Fruit fly (Drosophila melanogaster) whole organism, embryonic: Measurements from ENCODE around the gene CG4338.

Source experiments
- Ada2b ChIP-seq: fragments of 200-800 bp; sonication (Bioruptor generic); IDR thresholded peaks from 2 replicates; pipeline ENCODE4 v1.3.6; 2022; ENCODE audit warnings: missing biosample characterization, missing genetic modification characterization
- Bteb2 ChIP-seq: fragments of 200-800 bp; sonication (Bioruptor generic); optimal IDR thresholded peaks from 2 replicates; lab custom pipeline; 2016; ENCODE audit warnings: missing biosample characterization, missing genetic modification characterization
- CG11093 ChIP-seq: fragments of 200-800 bp; sonication (Bioruptor generic); IDR thresholded peaks from 3 replicates; pipeline ENCODE4 v1.3.6; 2022; ENCODE audit warnings: missing biosample characterization, missing genetic modification characterization
- CG11398 ChIP-seq: fragments of 200-800 bp; sonication (Bioruptor generic); optimal IDR thresholded peaks from 2 replicates; lab custom pipeline; 2016; ENCODE audit warnings: missing biosample characterization, missing genetic modification characterization
- CG12744 ChIP-seq: fragments of 200-800 bp; sonication (Bioruptor generic); optimal IDR thresholded peaks from 2 replicates; lab custom pipeline; 2016; ENCODE audit warnings: missing biosample characterization, missing genetic modification characterization
- CG13296 ChIP-seq: fragments of 200-800 bp; sonication (Bioruptor generic); optimal IDR thresholded peaks from 3 replicates; lab custom pipeline; 2018; ENCODE audit warnings: missing biosample characterization, mild to moderate bottlenecking, missing genetic modification characterization
- CG13424 ChIP-seq: fragments of 200-800 bp; sonication (Bioruptor generic); optimal IDR thresholded peaks from 2 replicates; lab custom pipeline; 2019; ENCODE audit warnings: missing biosample characterization, mild to moderate bottlenecking, missing genetic modification characterization, moderate library complexity
- CG13775 ChIP-seq: fragments of 200-800 bp; sonication (Bioruptor generic); optimal IDR thresholded peaks from 3 replicates; lab custom pipeline; 2017; ENCODE audit warnings: missing biosample characterization, mild to moderate bottlenecking, missing genetic modification characterization
- CG13894 ChIP-seq: fragments of 200-800 bp; sonication (Bioruptor generic); optimal IDR thresholded peaks from 3 replicates; lab custom pipeline; 2018; ENCODE audit warnings: missing biosample characterization, mild to moderate bottlenecking, missing genetic modification characterization, moderate library complexity
- CG16863 ChIP-seq: fragments of 200-800 bp; sonication (Bioruptor generic); optimal IDR thresholded peaks from 3 replicates; lab custom pipeline; 2016; ENCODE audit warnings: missing biosample characterization, missing genetic modification characterization
- CG17328 ChIP-seq: fragments of 200-800 bp; sonication (Bioruptor generic); IDR thresholded peaks from 2 replicates; pipeline ENCODE4 v1.3.6; 2022; ENCODE audit warnings: missing biosample characterization, missing genetic modification characterization
- CG17912 ChIP-seq: fragments of 200-800 bp; sonication (Bioruptor generic); optimal IDR thresholded peaks from 2 replicates; lab custom pipeline; 2018; ENCODE audit warnings: missing biosample characterization, mild to moderate bottlenecking, missing genetic modification characterization
- CG2120 ChIP-seq: fragments of 200-800 bp; sonication (Bioruptor generic); optimal IDR thresholded peaks from 3 replicates; lab custom pipeline; 2016; ENCODE audit warnings: missing biosample characterization, missing genetic modification characterization
- CG2678 ChIP-seq: fragments of 200-800 bp; sonication (Bioruptor generic); optimal IDR thresholded peaks from 3 replicates; lab custom pipeline; 2019; ENCODE audit warnings: missing biosample characterization, mild to moderate bottlenecking, missing genetic modification characterization, moderate library complexity
- CG32767 ChIP-seq: fragments of 200-800 bp; sonication (Bioruptor generic); IDR thresholded peaks from 2 replicates; pipeline ENCODE4 v1.3.6; 2022; ENCODE audit warnings: missing biosample characterization, missing genetic modification characterization
- CG34224 ChIP-seq: fragments of 200-800 bp; sonication (Bioruptor generic); IDR thresholded peaks from 3 replicates; pipeline ENCODE4 v1.3.6; 2022; ENCODE audit warnings: missing biosample characterization, missing genetic modification characterization; ENCODE audit not compliant: partially characterized antibody
- CG6813 ChIP-seq: fragments of 200-800 bp; sonication (Bioruptor generic); optimal IDR thresholded peaks from 2 replicates; lab custom pipeline; 2017; ENCODE audit warnings: missing biosample characterization, missing genetic modification characterization, mild to moderate bottlenecking, moderate library complexity, missing genetic modification reagents
- CG7357 ChIP-seq: fragments of 200-800 bp; sonication (Bioruptor generic); IDR thresholded peaks from 3 replicates; pipeline ENCODE4 v1.3.6; 2022; ENCODE audit warnings: missing biosample characterization, missing genetic modification characterization
- CG7786 ChIP-seq: fragments of 200-800 bp; sonication (Bioruptor generic); optimal IDR thresholded peaks from 2 replicates; lab custom pipeline; 2016; ENCODE audit warnings: missing biosample characterization, missing genetic modification characterization
- CG7963 ChIP-seq: fragments of 200-800 bp; sonication (Bioruptor generic); IDR thresholded peaks from 3 replicates; pipeline ENCODE4 v1.3.6; 2022; ENCODE audit warnings: missing biosample characterization, missing genetic modification characterization; ENCODE audit not compliant: partially characterized antibody
- Gug ChIP-seq: fragments of 200-800 bp; sonication (Bioruptor generic); IDR thresholded peaks from 4 replicates; pipeline ENCODE4 v1.3.6; 2022; ENCODE audit warnings: missing biosample characterization, missing genetic modification characterization
- H15 ChIP-seq: fragments of 200-800 bp; sonication (Bioruptor generic); IDR thresholded peaks from 3 replicates; pipeline ENCODE4 v1.3.6; 2022; ENCODE audit warnings: missing biosample characterization, missing genetic modification characterization
- HLH4C ChIP-seq: fragments of 200-800 bp; sonication (Bioruptor generic); IDR thresholded peaks from 3 replicates; pipeline ENCODE4 v1.3.6; 2022; ENCODE audit warnings: missing biosample characterization, missing genetic modification characterization; ENCODE audit not compliant: partially characterized antibody
- HmgD ChIP-seq: fragments of 200-800 bp; sonication (Bioruptor generic); optimal IDR thresholded peaks from 3 replicates; lab custom pipeline; 2016; ENCODE audit warnings: missing biosample characterization, missing genetic modification characterization
- HmgZ ChIP-seq: fragments of 200-800 bp; sonication (Bioruptor generic); optimal IDR thresholded peaks from 2 replicates; lab custom pipeline; 2018; ENCODE audit warnings: missing biosample characterization, mild to moderate bottlenecking, missing genetic modification characterization
- Hr78 ChIP-seq, 2 experiments: fragments of 200-800 bp in 1 of 2; fragments of >200 bp in 1 of 2; sonication (Bioruptor generic) in 1 of 2; optimal IDR thresholded peaks; 2 replicates each; lab custom pipeline; 2017 to 2019; ENCODE audit warnings: missing biosample characterization in 2 of 2, missing genetic modification characterization in 2 of 2, mild to moderate bottlenecking in 1 of 2, moderate library complexity in 1 of 2
- Lhr ChIP-seq: fragments of 200-800 bp; sonication (Bioruptor generic); optimal IDR thresholded peaks from 3 replicates; lab custom pipeline; 2017; ENCODE audit warnings: mild to moderate bottlenecking, missing biosample characterization, missing genetic modification reagents, missing genetic modification characterization
- MBD-R2 ChIP-seq: fragments of 200-800 bp; sonication (Bioruptor generic); IDR thresholded peaks from 2 replicates; pipeline ENCODE4 v1.3.6; 2022; ENCODE audit warnings: missing biosample characterization, missing genetic modification characterization
- MTF-1 ChIP-seq: fragments of 200-800 bp; sonication (Bioruptor generic); optimal IDR thresholded peaks from 2 replicates; lab custom pipeline; 2018; ENCODE audit warnings: missing biosample characterization, mild to moderate bottlenecking, missing genetic modification characterization, borderline replicate concordance
- Neu2 ChIP-seq: fragments of 200-800 bp; sonication (Bioruptor generic); optimal IDR thresholded peaks from 3 replicates; lab custom pipeline; 2016; ENCODE audit warnings: missing biosample characterization, missing genetic modification characterization, borderline replicate concordance
- Oli ChIP-seq: fragments of 200-800 bp; sonication (Bioruptor generic); optimal IDR thresholded peaks from 2 replicates; lab custom pipeline; 2018; ENCODE audit warnings: missing biosample characterization, mild to moderate bottlenecking, missing genetic modification characterization, moderate library complexity
- Pdp1 ChIP-seq, 2 experiments: fragments of 200-800 bp; sonication (Bioruptor generic); optimal IDR thresholded peaks; 3 replicates each; lab custom pipeline; 2016; ENCODE audit warnings: missing biosample characterization in 2 of 2, missing genetic modification characterization in 2 of 2, mild to moderate bottlenecking in 1 of 2, moderate library complexity in 1 of 2
- Sry-δ ChIP-seq: fragments of 200-800 bp; sonication (Bioruptor generic); optimal IDR thresholded peaks from 2 replicates; lab custom pipeline; 2016; ENCODE audit warnings: missing biosample characterization, missing genetic modification characterization
- ase ChIP-seq: fragments of 200-800 bp; sonication (Bioruptor generic); IDR thresholded peaks from 3 replicates; pipeline ENCODE4 v1.3.6; 2022; ENCODE audit warnings: missing biosample characterization, missing genetic modification characterization
- bab2 ChIP-seq: fragments of 200-800 bp; sonication (Bioruptor generic); optimal IDR thresholded peaks from 2 replicates; lab custom pipeline; 2016; ENCODE audit warnings: missing biosample characterization, missing genetic modification characterization
- corto ChIP-seq: fragments of 200-800 bp; sonication (Bioruptor generic); optimal IDR thresholded peaks from 2 replicates; lab custom pipeline; 2016; ENCODE audit warnings: missing biosample characterization, mild to moderate bottlenecking, missing genetic modification characterization, moderate library complexity
- en ChIP-seq: fragments of 200-800 bp; sonication (Bioruptor generic); optimal IDR thresholded peaks from 2 replicates; lab custom pipeline; 2016; ENCODE audit warnings: missing biosample characterization, missing genetic modification characterization
- gcm2 ChIP-seq: fragments of 200-800 bp; sonication (Bioruptor generic); optimal IDR thresholded peaks from 2 replicates; lab custom pipeline; 2016; ENCODE audit warnings: missing biosample characterization, missing genetic modification characterization
- gsb ChIP-seq: fragments of 200-800 bp; sonication (Bioruptor generic); IDR thresholded peaks from 2 replicates; pipeline ENCODE4 v1.3.6; 2022; ENCODE audit warnings: missing biosample characterization, missing genetic modification characterization
- hth ChIP-seq: fragments of >200 bp; optimal IDR thresholded peaks from 2 replicates; lab custom pipeline; 2017; ENCODE audit warnings: inconsistent platforms
- lmd ChIP-seq: fragments of 200-800 bp; sonication (Bioruptor generic); IDR thresholded peaks from 2 replicates; pipeline ENCODE4 v1.3.6; 2022; ENCODE audit warnings: missing biosample characterization, missing genetic modification characterization
- lola ChIP-seq, 3 experiments: fragments of >200 bp in 2 of 3; fragments of 200-800 bp in 1 of 3; sonication (Bioruptor generic) in 1 of 3; optimal IDR thresholded peaks; 2 replicates each; lab custom pipeline; 2017 to 2019; ENCODE audit warnings: missing biosample characterization in 3 of 3, missing genetic modification characterization in 3 of 3, mild to moderate bottlenecking in 1 of 3, moderate library complexity in 1 of 3
- nau ChIP-seq: fragments of 200-800 bp; sonication (Bioruptor generic); optimal IDR thresholded peaks from 3 replicates; lab custom pipeline; 2017; ENCODE audit warnings: missing biosample characterization, mild to moderate bottlenecking, missing genetic modification characterization, missing genetic modification reagents
- nerfin-2 ChIP-seq: fragments of 200-800 bp; sonication (Bioruptor generic); IDR thresholded peaks from 2 replicates; pipeline ENCODE4 v1.3.6; 2022; ENCODE audit warnings: missing biosample characterization, missing genetic modification characterization; ENCODE audit not compliant: partially characterized antibody
- peb ChIP-seq: fragments of 200-800 bp; sonication (Bioruptor generic); IDR thresholded peaks from 2 replicates; pipeline ENCODE4 v1.3.6; 2022; ENCODE audit warnings: missing biosample characterization, missing genetic modification characterization
- psq ChIP-seq: fragments of 200-800 bp; sonication (Bioruptor generic); optimal IDR thresholded peaks from 2 replicates; lab custom pipeline; 2017; ENCODE audit warnings: missing biosample characterization, missing genetic modification characterization
- ranshi ChIP-seq: fragments of 200-800 bp; sonication (Bioruptor generic); IDR thresholded peaks from 2 replicates; pipeline ENCODE4 v1.3.6; 2022; ENCODE audit warnings: missing biosample characterization, missing genetic modification characterization
- salm ChIP-seq: fragments of 200-800 bp; sonication (Bioruptor generic); optimal IDR thresholded peaks from 2 replicates; lab custom pipeline; 2018; ENCODE audit warnings: missing biosample characterization, mild to moderate bottlenecking, missing genetic modification characterization

Gene CG4338

DNA sequence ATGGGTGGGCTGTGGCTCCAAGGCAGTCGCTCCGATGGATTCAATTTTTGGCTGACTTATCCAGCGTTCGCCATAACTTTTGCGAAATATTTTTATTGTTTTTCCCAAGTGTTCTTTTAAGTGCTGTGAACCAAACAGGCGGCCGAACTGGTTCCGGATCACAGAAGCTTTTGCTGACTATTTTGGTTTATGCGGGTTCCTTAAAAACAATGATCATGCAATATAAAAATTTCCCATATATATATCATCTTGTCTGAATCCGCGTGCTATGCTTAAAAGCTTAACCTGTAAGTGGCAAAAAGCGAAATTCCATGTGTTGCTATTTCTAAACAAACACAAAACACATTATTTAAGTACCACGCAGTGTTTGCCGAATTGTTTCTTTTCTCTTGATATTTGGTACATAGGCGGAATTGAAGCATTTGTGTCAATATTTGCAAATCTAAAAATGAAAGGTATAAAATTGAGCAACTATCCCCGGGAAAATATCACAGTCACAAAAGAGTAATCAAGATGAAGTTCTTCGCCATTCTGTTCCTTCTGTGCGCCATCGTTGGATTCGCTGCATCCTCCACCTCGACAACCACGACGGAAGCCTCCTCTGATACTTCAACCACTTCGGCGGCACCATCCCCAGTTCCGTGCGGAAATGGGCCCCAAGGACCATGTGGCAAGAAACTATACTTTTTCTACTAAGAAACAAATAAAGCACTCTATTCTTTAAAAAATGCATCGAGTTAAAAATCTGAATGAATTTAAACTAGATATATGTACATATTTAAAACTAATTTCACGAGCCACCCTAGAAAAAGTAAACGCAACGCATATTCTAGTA is 44.8 kb downstream of the CG4338 start, which contains the start of the genes CG6276 and CG44040 (continued):
- TF ChIP-seq CG12744: peak; percentile 34
- peak; percentile 34 for TF ChIP-seq CG7786
- no peak for TF ChIP-seq peb (GFP tag; lab: Robert Waterston, UW)
- peak; percentile 9 for TF ChIP-seq CG16863 (GFP tag; lab: Kevin White, UChicago)
- TF ChIP-seq CG13424 (tag; lab: Kevin White, UChicago): peak; percentile 55
- TF ChIP-seq MBD-R2 (GFP tag; lab: Robert Waterston, UW): peak; percentile 77
- TF ChIP-seq H15 (GFP tag; lab: Robert Waterston, UW): 0 out of 3 replicates have a peak, but pooled peaks have one; percentile 41
- peak; percentile 6 for TF ChIP-seq CG17912 (GFP tag; lab: Kevin White, UChicago)
- TF ChIP-seq Lhr (GFP tag; lab: Kevin White, UChicago): no peak
- TF ChIP-seq salm (tag; lab: Kevin White, UChicago): no peak
- no peak for TF ChIP-seq Ada2b (GFP tag; lab: Robert Waterston, UW)
- peak; percentile 33 for TF ChIP-seq Oli (tag; lab: Kevin White, UChicago)
- peak; percentile 65 for TF ChIP-seq CG2678 (tag; lab: Kevin White, UChicago)
- peak; percentile 48 for TF ChIP-seq CG13775
- TF ChIP-seq Neu2 (GFP tag; lab: Kevin White, UChicago): no peak
- no peak for TF ChIP-seq CG32767 (GFP tag; lab: Robert Waterston, UW)
- TF ChIP-seq HmgD (GFP tag; lab: Kevin White, UChicago): no peak
- peak; percentile 19; the same call in 1 of the 4 replicates for TF ChIP-seq Gug (GFP tag; lab: Robert Waterston, UW)
- TF ChIP-seq psq (GFP tag; lab: Kevin White, UChicago): no peak
- TF ChIP-seq MTF-1 (GFP tag; lab: Kevin White, UChicago): no peak
- peak; percentile 43 for TF ChIP-seq CG13296 (GFP tag; lab: Kevin White, UChicago)
- TF ChIP-seq bab2: peak; percentile 24
- TF ChIP-seq gcm2 (GFP tag; lab: Kevin White, UChicago): no peak
- peak; percentile 32; the same call in 1 of the 2 replicates for TF ChIP-seq lmd (GFP tag; lab: Robert Waterston, UW)
- peak; percentile 58 for TF ChIP-seq ranshi
- TF ChIP-seq gsb (GFP tag; lab: Robert Waterston, UW): no peak
- TF ChIP-seq CG11093: no peak
- peak; percentile 16 for TF ChIP-seq en (GFP tag; lab: Kevin White, UChicago)
- no peak for TF ChIP-seq HLH4C (GFP tag; lab: Robert Waterston, UW)
- TF ChIP-seq Bteb2: no peak
- no peak for TF ChIP-seq hth (lab: Kevin White, UChicago)
- TF ChIP-seq corto: no peak
- no peak for TF ChIP-seq CG7357 (GFP tag; lab: Robert Waterston, UW)
- peak; percentile 68 for TF ChIP-seq CG2120
- peak; percentile 10; the same call in 1 of the 3 replicates for TF ChIP-seq ase (GFP tag; lab: Robert Waterston, UW)
- TF ChIP-seq CG34224 (GFP tag; lab: Robert Waterston, UW): no peak
- no peak for TF ChIP-seq CG7963
- no peak for TF ChIP-seq nau (GFP tag; lab: Kevin White, UChicago)
- no peak for TF ChIP-seq nerfin-2 (GFP tag; lab: Robert Waterston, UW)
- peak in 1 of 3 experiments; percentile 19 for TF ChIP-seq lola (GFP tag; optimal IDR thresholded peaks at IDR 0.05; lab: Kevin White, UChicago)
- peak; percentile 34 to 48 for TF ChIP-seq Pdp1 (GFP tag; optimal IDR thresholded peaks at IDR 0.05; lab: Kevin White, UChicago)
- peak; percentile 24 for TF ChIP-seq CG17328
- TF ChIP-seq Sry-δ (GFP tag; lab: Kevin White, UChicago): peak; percentile 15
- peak; percentile 23 for TF ChIP-seq HmgZ (tag; lab: Kevin White, UChicago)
- TF ChIP-seq CG11398 (GFP tag; lab: Kevin White, UChicago): peak; percentile 31
- TF ChIP-seq Hr78 (GFP tag; optimal IDR thresholded peaks at IDR 0.05; lab: Kevin White, UChicago): no peak
- TF ChIP-seq CG6813 (GFP tag; lab: Kevin White, UChicago): peak; percentile 36
- peak; percentile 20 for TF ChIP-seq CG13894 (tag; lab: Kevin White, UChicago)
